Fruit fly (Drosophila melanogaster): Measurements from ENCODE around the gene tld.

The tld gene

DNA sequence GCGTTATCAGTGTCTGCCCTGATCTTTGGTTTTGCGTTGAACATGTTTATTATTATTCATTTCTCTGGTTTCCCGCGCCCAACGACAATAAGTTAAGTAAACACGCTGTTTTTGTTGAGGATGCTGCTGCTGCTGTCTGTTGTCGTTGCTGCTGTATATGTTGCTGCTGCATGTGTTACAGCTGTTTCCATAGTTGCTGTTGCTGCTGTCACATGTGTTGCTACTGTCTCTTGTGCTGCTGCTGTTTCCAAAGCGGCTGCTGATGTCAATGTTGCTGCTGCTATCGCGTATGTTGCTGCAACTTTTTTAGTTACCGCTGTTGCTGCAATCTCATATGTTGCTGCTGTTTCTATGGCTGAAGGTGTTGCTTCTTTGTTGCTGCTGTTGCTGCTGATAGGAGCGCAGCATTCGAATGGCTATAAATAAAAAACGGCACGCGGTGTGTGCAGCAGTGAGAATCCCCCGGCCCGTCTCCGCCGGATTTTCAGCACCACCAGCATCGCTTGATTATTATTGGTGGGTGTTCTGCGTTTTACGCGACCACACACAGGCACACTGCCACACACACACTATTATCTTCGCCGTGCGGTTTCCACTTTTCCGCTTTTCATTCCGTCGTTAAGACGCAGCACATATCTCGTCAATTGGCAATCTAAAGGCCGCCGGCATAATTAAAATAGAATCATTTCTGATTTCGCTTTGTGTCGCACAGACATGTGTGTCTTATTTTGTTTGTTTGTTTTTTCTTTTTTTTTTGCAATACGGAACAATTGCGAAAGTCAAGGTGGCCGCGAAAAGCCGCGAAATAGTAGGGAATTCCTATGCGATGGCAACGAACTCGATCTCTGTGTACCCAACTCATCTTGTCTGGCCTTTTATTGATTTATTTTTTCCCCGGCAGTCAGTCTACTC lies 28.8 kb upstream of the tld start:
- TF ChIP-seq CG15710 (tag; optimal IDR thresholded peaks at IDR 0.05) (no peak), EcR (GFP tag; optimal IDR thresholded peaks at IDR 0.05) (peak; percentile 47), CG14655 (GFP tag; optimal IDR thresholded peaks at IDR 0.05) (peak; percentile 48), CG9948 (tag; optimal IDR thresholded peaks at IDR 0.05) (no peak), Pif1B (GFP tag; optimal IDR thresholded peaks at IDR 0.05) (no peak), fd96Ca (GFP tag; IDR thresholded peaks at IDR 0.05) (peak; percentile 69; the same call in 2 of the 3 replicates), CG4496 (GFP tag; IDR thresholded peaks at IDR 0.05) (peak; percentile 45; the same call in 2 of the 3 replicates), CG10348 (GFP tag; IDR thresholded peaks at IDR 0.05) (no peak), CG8301 (tag; optimal IDR thresholded peaks at IDR 0.05) (peak; percentile 16), CG12605 (GFP tag; IDR thresholded peaks at IDR 0.05) (no peak), CG32121 (GFP tag; IDR thresholded peaks at IDR 0.05) (peak; percentile 71)

DNA sequence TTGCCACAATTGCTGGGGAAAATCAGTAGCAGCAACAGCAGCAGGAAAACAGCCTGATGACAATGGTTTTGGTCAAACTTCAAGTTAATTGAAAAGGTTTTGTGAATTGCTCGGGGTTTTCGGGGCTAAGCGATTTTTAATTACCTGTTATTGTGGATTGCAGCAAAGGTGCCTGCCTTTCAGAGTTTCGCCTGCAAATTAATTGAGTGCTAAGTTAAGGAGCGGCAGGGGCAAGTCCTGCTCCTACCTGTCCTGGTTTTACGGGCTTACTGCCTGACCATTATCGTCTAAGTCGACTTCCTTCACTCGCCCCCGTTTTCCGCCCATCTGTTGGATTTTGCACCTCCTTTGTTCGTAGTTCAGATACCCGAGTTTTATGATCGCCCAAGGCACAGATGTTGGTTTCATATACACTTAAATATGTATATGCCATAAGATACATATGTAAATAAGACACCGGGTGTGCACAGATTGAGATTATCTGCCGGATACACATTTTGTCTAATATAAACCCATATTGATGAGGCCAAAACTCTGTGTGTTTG lies 23.1 kb upstream of the tld start:
- TF ChIP-seq CG34367 (tag; optimal IDR thresholded peaks at IDR 0.05) (no peak), CG4496 (GFP tag; IDR thresholded peaks at IDR 0.05) (no peak), EcR (GFP tag; optimal IDR thresholded peaks at IDR 0.05) (no peak), CG9948 (tag; optimal IDR thresholded peaks at IDR 0.05) (no peak), rn (GFP tag; IDR thresholded peaks at IDR 0.05) (no peak), D1 (tag; optimal IDR thresholded peaks at IDR 0.05) (no peak), CG17806 (tag; optimal IDR thresholded peaks at IDR 0.05) (no peak), gl (tag; optimal IDR thresholded peaks at IDR 0.05) (no peak), CG32121 (GFP tag; IDR thresholded peaks at IDR 0.05) (no peak), Pif1B (GFP tag; optimal IDR thresholded peaks at IDR 0.05) (no peak), CG13204 (GFP tag; optimal IDR thresholded peaks at IDR 0.05) (no peak), CG14655 (GFP tag; optimal IDR thresholded peaks at IDR 0.05) (no peak), CG8159 (tag; optimal IDR thresholded peaks at IDR 0.05) (no peak), Snoo (tag; optimal IDR thresholded peaks at IDR 0.05) (no peak), fd96Ca (GFP tag; IDR thresholded peaks at IDR 0.05) (no peak), Pif1A (GFP tag; optimal IDR thresholded peaks at IDR 0.05) (no peak), CG10348 (GFP tag; IDR thresholded peaks at IDR 0.05) (no peak), CG15710 (tag; optimal IDR thresholded peaks at IDR 0.05) (no peak), CG8301 (tag; optimal IDR thresholded peaks at IDR 0.05) (no peak), CG12605 (GFP tag; IDR thresholded peaks at IDR 0.05) (no peak)

DNA sequence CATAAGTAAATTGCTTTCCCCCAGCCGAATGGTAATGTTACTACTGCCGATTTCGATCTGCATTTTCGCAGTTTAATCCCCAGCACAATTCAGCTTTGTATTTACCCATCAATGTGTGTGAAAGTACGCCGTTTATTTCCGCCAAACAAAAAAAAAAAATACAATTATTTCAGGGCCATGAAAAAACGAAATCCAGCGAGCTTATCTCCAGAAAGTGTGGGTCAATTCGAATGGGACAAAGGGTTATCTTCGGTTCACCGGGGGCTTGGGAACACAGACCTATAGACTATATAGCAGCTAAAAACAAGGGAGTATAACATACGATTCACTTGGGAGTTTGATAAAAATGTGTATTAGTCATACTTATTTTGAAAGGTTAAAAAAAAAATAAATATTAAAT lies 22.5 kb upstream of the tld start:
- no peak for TF ChIP-seq CG8159 (tag; optimal IDR thresholded peaks at IDR 0.05)
- TF ChIP-seq CG34367 (tag; optimal IDR thresholded peaks at IDR 0.05) = no peak
- no peak for TF ChIP-seq CG17806 (tag; optimal IDR thresholded peaks at IDR 0.05)
- no peak for TF ChIP-seq rn (GFP tag; IDR thresholded peaks at IDR 0.05)
- no peak for TF ChIP-seq Snoo (tag; optimal IDR thresholded peaks at IDR 0.05)
- no peak for TF ChIP-seq CG4496 (GFP tag; IDR thresholded peaks at IDR 0.05)
- TF ChIP-seq Pif1B (GFP tag; optimal IDR thresholded peaks at IDR 0.05) = no peak

DNA sequence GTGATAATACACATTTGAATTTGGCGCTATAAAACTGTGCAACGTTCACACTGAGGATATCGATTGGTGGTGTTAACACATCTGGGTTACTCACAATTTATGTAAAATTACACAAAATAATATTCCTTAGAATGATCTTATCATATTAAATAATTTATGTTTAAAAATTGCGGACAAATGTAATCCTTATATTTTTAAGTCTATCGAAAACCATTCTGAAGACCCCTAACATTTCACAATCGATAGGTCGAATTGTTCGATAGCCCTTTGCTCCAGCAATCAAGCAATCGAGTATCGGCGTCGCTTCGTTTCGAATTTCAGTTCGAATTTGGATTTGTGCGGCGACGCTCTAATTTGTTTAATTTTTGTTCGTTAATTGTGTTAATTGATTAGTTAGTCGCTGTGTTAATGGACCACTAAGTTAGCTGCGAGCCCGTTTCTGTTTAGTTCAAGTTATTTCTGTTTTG lies 4.1 kb downstream of the tld start, which contains the start of gene asp:
Gene asp, plus strand, starts transcription at position 289 of the 467 bp plus-strand sequence.
- no peak for TF ChIP-seq CG8159 (tag; optimal IDR thresholded peaks at IDR 0.05)
- no peak for TF ChIP-seq CG12605 (GFP tag; IDR thresholded peaks at IDR 0.05)
- no peak for TF ChIP-seq CG32121 (GFP tag; IDR thresholded peaks at IDR 0.05)
- no peak for TF ChIP-seq Snoo (tag; optimal IDR thresholded peaks at IDR 0.05)
- TF ChIP-seq EcR (GFP tag; optimal IDR thresholded peaks at IDR 0.05) = no peak
- TF ChIP-seq CG17806 (tag; optimal IDR thresholded peaks at IDR 0.05) = no peak

DNA sequence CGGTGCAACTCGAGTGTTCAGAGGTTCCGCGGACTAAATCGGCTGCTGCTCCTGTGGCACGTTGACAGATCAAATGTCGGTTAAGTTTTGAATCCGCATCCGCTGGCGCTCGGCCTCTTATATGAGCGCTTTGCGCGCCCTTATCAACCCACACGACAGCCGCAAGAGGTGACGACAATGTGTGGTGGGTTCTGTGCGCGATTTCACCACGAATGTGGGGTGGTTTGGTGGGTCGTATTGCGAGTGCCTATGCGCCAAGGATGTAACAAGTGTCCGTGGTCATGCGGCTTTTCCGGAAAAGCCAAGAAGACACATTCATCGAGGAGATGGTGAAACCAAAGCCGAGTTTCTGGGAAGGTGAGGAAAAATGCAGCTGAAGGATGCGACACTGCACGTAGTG lies 15.4 kb downstream of the tld start, which contains the start of gene AstA:
Gene AstA, minus strand, starts transcription at position 101 of the 400 bp plus-strand sequence.
- TF ChIP-seq Pif1B (GFP tag; optimal IDR thresholded peaks at IDR 0.05) (no peak), CG34367 (tag; optimal IDR thresholded peaks at IDR 0.05) (no peak), CG10348 (GFP tag; IDR thresholded peaks at IDR 0.05) (no peak), EcR (GFP tag; optimal IDR thresholded peaks at IDR 0.05) (no peak), CG14655 (GFP tag; optimal IDR thresholded peaks at IDR 0.05) (no peak), Ets98B (GFP tag; IDR thresholded peaks at IDR 0.05) (no peak), Pif1A (GFP tag; optimal IDR thresholded peaks at IDR 0.05) (no peak), Snoo (tag; optimal IDR thresholded peaks at IDR 0.05) (no peak), CG13204 (GFP tag; optimal IDR thresholded peaks at IDR 0.05) (no peak), CG9948 (tag; optimal IDR thresholded peaks at IDR 0.05) (no peak), gl (tag; optimal IDR thresholded peaks at IDR 0.05) (no peak), CG4496 (GFP tag; IDR thresholded peaks at IDR 0.05) (no peak), fd96Ca (GFP tag; IDR thresholded peaks at IDR 0.05) (no peak), CG15710 (tag; optimal IDR thresholded peaks at IDR 0.05) (no peak), CG8301 (tag; optimal IDR thresholded peaks at IDR 0.05) (no peak), CG12605 (GFP tag; IDR thresholded peaks at IDR 0.05) (no peak), CG8159 (tag; optimal IDR thresholded peaks at IDR 0.05) (no peak), D1 (tag; optimal IDR thresholded peaks at IDR 0.05) (no peak), rn (GFP tag; IDR thresholded peaks at IDR 0.05) (no peak), CG17806 (tag; optimal IDR thresholded peaks at IDR 0.05) (no peak)

DNA sequence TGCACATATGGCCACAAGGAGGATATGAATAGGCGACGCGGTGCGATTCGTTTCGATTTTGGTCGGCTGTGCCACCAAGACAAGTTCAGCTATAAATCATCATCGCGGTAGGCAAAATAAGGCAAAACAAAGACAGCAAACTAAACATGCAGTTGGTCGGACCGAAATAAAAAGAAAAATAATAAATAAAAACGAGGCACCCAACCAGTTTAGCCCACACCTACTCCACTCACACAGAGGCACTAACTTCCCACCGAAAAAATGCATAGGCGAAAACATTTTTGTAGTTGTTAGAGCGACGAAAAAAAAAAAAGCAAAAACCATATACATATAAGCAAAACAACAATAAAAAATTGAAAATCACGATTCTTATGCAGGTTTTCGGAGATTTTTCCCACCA lies 17.2 kb downstream of the tld start:
- TF ChIP-seq rn (GFP tag; IDR thresholded peaks at IDR 0.05) (no peak), CG14655 (GFP tag; optimal IDR thresholded peaks at IDR 0.05) (no peak), Pif1B (GFP tag; optimal IDR thresholded peaks at IDR 0.05) (no peak), CG9948 (tag; optimal IDR thresholded peaks at IDR 0.05) (no peak), fd96Ca (GFP tag; IDR thresholded peaks at IDR 0.05) (peak; percentile 11; the same call in 1 of the 3 replicates), CG8301 (tag; optimal IDR thresholded peaks at IDR 0.05) (no peak), CG4496 (GFP tag; IDR thresholded peaks at IDR 0.05) (0 out of 3 replicates have a peak, but pooled peaks have one; percentile 38), Pif1A (GFP tag; optimal IDR thresholded peaks at IDR 0.05) (no peak), Ets98B (GFP tag; IDR thresholded peaks at IDR 0.05) (peak; percentile 20; the same call in 1 of the 2 replicates), CG32121 (GFP tag; IDR thresholded peaks at IDR 0.05) (0 out of 2 replicates have a peak, but pooled peaks have one; percentile 15), CG13204 (GFP tag; optimal IDR thresholded peaks at IDR 0.05) (no peak)
